In the genomic region with DNA sequence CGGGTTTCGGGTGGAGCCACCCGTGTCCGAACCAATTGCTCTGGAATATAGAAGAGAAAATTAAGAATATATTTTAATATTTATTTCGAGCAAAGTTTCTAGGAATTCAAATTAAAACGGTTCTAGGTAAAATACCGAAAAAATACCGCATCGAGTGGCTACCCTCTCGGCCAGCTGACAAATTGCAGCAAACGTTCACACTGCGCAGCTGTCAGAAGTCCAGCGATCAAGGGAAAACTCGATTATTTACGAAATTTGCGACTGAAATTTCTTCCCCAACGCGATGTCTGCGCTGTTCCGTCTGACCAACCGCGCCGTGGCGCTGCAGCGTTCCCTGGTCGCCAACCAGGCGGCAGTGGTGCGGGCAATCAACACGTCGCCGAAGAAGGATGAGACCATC, we compare ENCODE assay signal across 1 fruit fly cellular context.
TF ChIP-seq lines count a peak whose summit lies in the region.

A gene (plus strand): TSS at position 204 of the 400 bp plus-strand sequence.

TF ChIP-seq in whole organism, embryonic, 481 proteins besides CTCF, POLR2A, EP300 and RAD21 (continued from another document):
- TF ChIP-seq Bgb (GFP tag; IDR thresholded peaks at IDR 0.05; lab: Robert Waterston, UW; ENCODE audit: partially characterized antibody): no peak
